Worm (Caenorhabditis elegans) whole organism, L1 larva: ENCODE results near the gene mog-5.

ENCODE experiments used
- C34B4.2 ChIP-seq: sonication (generic microtip); optimal IDR thresholded peaks from 2 replicates; lab custom pipeline; 2017; ENCODE audit warnings: mild to moderate bottlenecking, missing genetic modification characterization, missing compliant biosample characterization
- F16B12.6 ChIP-seq: fragments of 150-350 bp; optimal IDR thresholded peaks from 2 replicates; lab custom pipeline; 2014; ENCODE audit warnings: missing biosample characterization, missing genetic modification characterization
- aha-1 ChIP-seq: fragments of 150-350 bp; optimal IDR thresholded peaks from 2 replicates; lab custom pipeline; 2014; ENCODE audit warnings: missing biosample characterization, missing genetic modification characterization
- blmp-1 ChIP-seq: fragments of 150-350 bp; optimal IDR thresholded peaks from 2 replicates; lab custom pipeline; 2014; ENCODE audit warnings: missing biosample characterization, missing genetic modification characterization
- ceh-63 ChIP-seq: fragments of 200-800 bp; sonication (Bioruptor generic); optimal IDR thresholded peaks from 2 replicates; lab custom pipeline; 2018; ENCODE audit warnings: mild to moderate bottlenecking, missing genetic modification characterization, missing compliant biosample characterization
- ceh-8 ChIP-seq: fragments of 200-800 bp; sonication (Bioruptor generic); optimal IDR thresholded peaks from 2 replicates; lab custom pipeline; 2018; ENCODE audit warnings: mild to moderate bottlenecking, missing genetic modification characterization, moderate library complexity, missing compliant biosample characterization
- ceh-82 ChIP-seq, 3 experiments: fragments of 150-350 bp in 1 of 3; sonication (generic microtip) in 2 of 3; optimal IDR thresholded peaks; 2 replicates each; lab custom pipeline; 2014 to 2017; ENCODE audit warnings: missing biosample characterization in 3 of 3, missing genetic modification characterization in 3 of 3
- ceh-90 ChIP-seq: sonication (generic microtip); optimal IDR thresholded peaks from 2 replicates; lab custom pipeline; 2016; ENCODE audit warnings: missing genetic modification characterization, missing compliant biosample characterization
- dpl-1 ChIP-seq, 3 experiments: fragments of 150-350 bp in 2 of 3; sonication (generic microtip) in 1 of 3; optimal IDR thresholded peaks; 2 replicates each; lab custom pipeline; 2014 to 2017; ENCODE audit warnings: missing biosample characterization in 3 of 3, missing genetic modification characterization in 3 of 3, missing genetic modification reagents in 3 of 3
- dsc-1 ChIP-seq: sonication (generic microtip); optimal IDR thresholded peaks from 2 replicates; lab custom pipeline; 2016; ENCODE audit warnings: mild to moderate bottlenecking, missing genetic modification characterization, missing compliant biosample characterization
- efl-1 ChIP-seq, 4 experiments: fragments of 150-350 bp; optimal IDR thresholded peaks in 3 of 4; peaks in 1 of 4; 1 replicate in 1 of 4; 2 replicates in 3 of 4; lab custom pipeline; 2014; ENCODE audit warnings: missing biosample characterization in 2 of 4, missing genetic modification characterization in 2 of 4, missing genetic modification reagents in 2 of 4
- efl-3 ChIP-seq: fragments of 200-800 bp; sonication (Bioruptor generic); optimal IDR thresholded peaks from 2 replicates; lab custom pipeline; 2018; ENCODE audit warnings: mild to moderate bottlenecking, missing genetic modification characterization, missing compliant biosample characterization
- fkh-10 ChIP-seq: sonication (generic microtip); optimal IDR thresholded peaks from 2 replicates; lab custom pipeline; 2017; ENCODE audit warnings: missing biosample characterization, missing genetic modification reagents, missing genetic modification characterization
- fkh-4 ChIP-seq: sonication (generic microtip); optimal IDR thresholded peaks from 2 replicates; lab custom pipeline; 2016; ENCODE audit warnings: missing compliant biosample characterization, missing genetic modification characterization, borderline replicate concordance
- grh-1 ChIP-seq: fragments of 200-800 bp; sonication (Bioruptor generic); IDR thresholded peaks from 2 replicates; pipeline ENCODE4 v1.3.6; 2022; ENCODE audit warnings: missing genetic modification reagents, missing genetic modification characterization, missing compliant biosample characterization
- hlh-17 ChIP-seq: fragments of 200-800 bp; sonication (Bioruptor generic); optimal IDR thresholded peaks from 2 replicates; lab custom pipeline; 2018; ENCODE audit warnings: missing genetic modification characterization, mild to moderate bottlenecking, missing compliant biosample characterization, moderate library complexity, borderline replicate concordance
- hlh-4 ChIP-seq: sonication (generic microtip); optimal IDR thresholded peaks from 2 replicates; lab custom pipeline; 2016; ENCODE audit warnings: mild to moderate bottlenecking, missing genetic modification characterization, missing compliant biosample characterization
- lin-13 ChIP-seq: fragments of 150-350 bp; optimal IDR thresholded peaks from 2 replicates; lab custom pipeline; 2014; ENCODE audit warnings: missing biosample characterization, missing genetic modification reagents, missing genetic modification characterization
- lin-15B ChIP-seq: fragments of 150-350 bp; sonication (generic microtip); optimal IDR thresholded peaks from 3 replicates; lab custom pipeline; 2014; ENCODE audit warnings: missing biosample characterization, missing genetic modification characterization
- lir-3 ChIP-seq: sonication (generic microtip); optimal IDR thresholded peaks from 2 replicates; lab custom pipeline; 2016; ENCODE audit warnings: mild to moderate bottlenecking, missing genetic modification characterization, moderate library complexity, missing compliant biosample characterization; ENCODE audit not compliant: poor library complexity
- lsy-2 ChIP-seq, 2 experiments: fragments of 150-350 bp; optimal IDR thresholded peaks; 2 replicates each; lab custom pipeline; 2014; ENCODE audit warnings: missing biosample characterization in 2 of 2, missing genetic modification characterization in 2 of 2
- mab-9 ChIP-seq: fragments of 200-800 bp; sonication (Bioruptor generic); IDR thresholded peaks from 2 replicates; pipeline ENCODE4 v1.3.6; 2022; ENCODE audit warnings: missing genetic modification reagents, missing genetic modification characterization, missing compliant biosample characterization
- mdl-1 ChIP-seq, 2 experiments: fragments of 150-350 bp; optimal IDR thresholded peaks; 2 replicates each; lab custom pipeline; 2014 to 2017; ENCODE audit warnings: missing biosample characterization in 2 of 2, missing genetic modification characterization in 2 of 2, inconsistent platforms in 1 of 2
- nhr-11 ChIP-seq: fragments of 150-350 bp; optimal IDR thresholded peaks from 2 replicates; lab custom pipeline; 2014; ENCODE audit warnings: missing biosample characterization, missing genetic modification characterization
- nhr-20 ChIP-seq: sonication (generic microtip); optimal IDR thresholded peaks from 2 replicates; lab custom pipeline; 2016; ENCODE audit warnings: mild to moderate bottlenecking, missing genetic modification characterization, missing compliant biosample characterization
- nhr-47 ChIP-seq: sonication (generic microtip); optimal IDR thresholded peaks from 2 replicates; lab custom pipeline; 2016; ENCODE audit warnings: mild to moderate bottlenecking, missing genetic modification characterization, moderate library complexity, missing compliant biosample characterization
- nhr-77 ChIP-seq: fragments of 150-350 bp; optimal IDR thresholded peaks from 2 replicates; lab custom pipeline; 2014; ENCODE audit warnings: missing biosample characterization, missing genetic modification characterization
- nhr-84 ChIP-seq: sonication (generic microtip); optimal IDR thresholded peaks from 2 replicates; lab custom pipeline; 2017; ENCODE audit warnings: missing biosample characterization, missing genetic modification characterization
- nhr-85 ChIP-seq: sonication (generic microtip); peaks from one replicate; lab custom pipeline; 2016; ENCODE audit warnings: missing genetic modification characterization, inconsistent platforms, missing compliant biosample characterization
- nhr-90 ChIP-seq: sonication (generic microtip); optimal IDR thresholded peaks from 2 replicates; lab custom pipeline; 2016; ENCODE audit warnings: mild to moderate bottlenecking, missing genetic modification characterization, missing compliant biosample characterization; ENCODE audit not compliant: poor library complexity
- sox-4 ChIP-seq: sonication (generic microtip); optimal IDR thresholded peaks from 2 replicates; lab custom pipeline; 2016; ENCODE audit warnings: missing genetic modification characterization, missing compliant biosample characterization
- tlp-1 ChIP-seq: fragments of 150-350 bp; optimal IDR thresholded peaks from 2 replicates; lab custom pipeline; 2014; ENCODE audit warnings: missing biosample characterization, missing genetic modification characterization
- unc-130 ChIP-seq: fragments of 150-350 bp; optimal IDR thresholded peaks from 2 replicates; lab custom pipeline; 2017; ENCODE audit warnings: missing biosample characterization, missing genetic modification characterization, inconsistent platforms
- unc-62 ChIP-seq: fragments of 150-350 bp; optimal IDR thresholded peaks from 2 replicates; lab custom pipeline; 2014; ENCODE audit warnings: missing biosample characterization, missing genetic modification reagents, missing genetic modification characterization
- unc-86 ChIP-seq: sonication (generic microtip); optimal IDR thresholded peaks from 2 replicates; lab custom pipeline; 2016; ENCODE audit warnings: missing genetic modification characterization, missing compliant biosample characterization
- unc-98 ChIP-seq: fragments of 200-800 bp; sonication (Bioruptor generic); IDR thresholded peaks from 2 replicates; pipeline ENCODE4 v1.3.6; 2022; ENCODE audit warnings: missing genetic modification characterization, missing compliant biosample characterization
- zag-1 ChIP-seq: fragments of 150-350 bp; optimal IDR thresholded peaks from 2 replicates; lab custom pipeline; 2014; ENCODE audit warnings: missing biosample characterization, missing genetic modification characterization
- ztf-11 ChIP-seq, 2 experiments: sonication (generic microtip); optimal IDR thresholded peaks; 2 replicates each; lab custom pipeline; 2016 to 2017; ENCODE audit warnings: missing genetic modification characterization in 2 of 2, missing biosample characterization in 1 of 2, missing compliant biosample characterization in 1 of 2
- ztf-4 ChIP-seq: fragments of 150-350 bp; optimal IDR thresholded peaks from 2 replicates; lab custom pipeline; 2014; ENCODE audit warnings: missing biosample characterization, missing genetic modification characterization

mog-5 gene

DNA sequence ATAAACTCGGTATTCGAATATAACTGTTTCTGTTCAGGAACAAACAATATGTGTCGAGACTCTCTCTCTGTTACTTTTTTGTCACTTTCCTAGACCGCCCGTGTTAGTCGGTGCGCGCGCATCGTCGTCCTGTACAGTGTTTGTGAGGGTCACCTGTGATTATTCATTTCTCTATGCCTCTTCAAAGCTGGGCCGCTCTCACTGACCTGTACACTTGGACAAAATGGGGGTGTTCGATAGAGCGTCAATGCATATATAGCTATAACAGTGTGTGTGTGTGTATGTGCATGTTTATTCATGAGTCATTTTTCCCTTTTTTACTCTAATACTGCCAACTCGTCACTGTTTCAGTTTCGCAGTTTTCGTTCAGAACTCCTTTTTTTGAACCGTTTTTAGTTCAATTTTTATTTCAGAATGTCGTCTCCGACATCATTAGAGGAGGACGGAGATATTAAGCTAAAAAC, 19.7 kb upstream of the mog-5 start, which contains the start of gene pkc-3 (continued):
- TF ChIP-seq fkh-4 (tag; lab: Kevin White, UChicago) (no peak), sox-4 (no peak), ztf-4 (tag; lab: Kevin White, UChicago) (peak; percentile 78), zag-1 (tag; lab: Kevin White, UChicago) (no peak), grh-1 (peak; percentile 44), aha-1 (tag; lab: Kevin White, UChicago) (no peak), lsy-2 (tag; optimal IDR thresholded peaks at IDR 0.05; lab: Kevin White, UChicago) (peak; percentile 56 to 58), mdl-1 (tag; optimal IDR thresholded peaks at IDR 0.05; lab: Kevin White, UChicago) (peak in 1 of 2 experiments; percentile 36), unc-130 (tag; lab: Kevin White, UChicago) (no peak), nhr-85 (tag; lab: Kevin White, UChicago) (peak; percentile 81), fkh-10 (GFP tag; lab: Kevin White, UChicago) (no peak), nhr-84 (tag; lab: Kevin White, UChicago) (no peak), ceh-63 (GFP tag; lab: Kevin White, UChicago) (no peak), tlp-1 (tag; lab: Kevin White, UChicago) (no peak), F16B12.6 (tag; lab: Kevin White, UChicago) (no peak), lin-13 (GFP tag; lab: Kevin White, UChicago) (peak; percentile 40), dsc-1 (tag; lab: Kevin White, UChicago) (no peak), nhr-90 (tag; lab: Kevin White, UChicago) (peak; percentile 77), ceh-8 (GFP tag; lab: Kevin White, UChicago) (no peak), nhr-11 (tag; lab: Kevin White, UChicago) (no peak), ceh-90 (no peak), lin-15B (tag; lab: Kevin White, UChicago) (peak; percentile 17), blmp-1 (tag; lab: Kevin White, UChicago) (peak; percentile 84), nhr-77 (tag; lab: Kevin White, UChicago) (peak; percentile 79), unc-62 (GFP tag; lab: Kevin White, UChicago) (no peak), ztf-11 (tag; optimal IDR thresholded peaks at IDR 0.05; lab: Kevin White, UChicago) (no peak), nhr-20 (peak; percentile 81), hlh-17 (GFP tag; lab: Kevin White, UChicago) (no peak), efl-3 (GFP tag; lab: Kevin White, UChicago) (no peak), nhr-47 (peak; percentile 37), unc-86 (tag; lab: Kevin White, UChicago) (no peak), C34B4.2 (tag; lab: Kevin White, UChicago) (no peak), ceh-82 (tag; optimal IDR thresholded peaks at IDR 0.05; lab: Kevin White, UChicago) (peak in 1 of 3 experiments; percentile 17), mab-9 (GFP tag; lab: Robert Waterston, UW) (no peak), unc-98 (GFP tag; lab: Robert Waterston, UW) (no peak), hlh-4 (tag; lab: Kevin White, UChicago) (no peak)

DNA sequence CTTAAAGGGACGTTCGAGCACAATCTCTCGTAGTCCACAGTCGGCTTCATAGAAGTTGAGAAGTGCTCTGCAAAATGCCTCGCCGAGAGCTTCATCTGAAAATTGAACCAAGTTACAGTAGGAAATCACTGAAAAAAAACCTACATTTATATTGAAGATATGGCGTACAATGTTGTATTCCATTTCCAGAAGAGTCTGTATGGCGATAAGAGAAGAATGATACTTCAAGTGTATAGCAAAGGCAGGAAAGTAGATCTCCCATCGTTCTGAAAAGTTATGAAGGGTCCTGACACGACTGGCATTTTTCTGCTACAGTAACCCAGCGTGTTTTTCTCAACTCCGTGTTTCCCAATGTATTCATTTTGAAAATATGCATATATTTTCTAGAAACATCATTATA, 15.1 kb upstream of the mog-5 start:
- TF ChIP-seq efl-1 (optimal IDR thresholded peaks at IDR 0.05; lab: Kevin White, UChicago): no peak
- peak in 1 of 2 experiments; percentile 61 for TF ChIP-seq efl-1 (GFP tag; optimal IDR thresholded peaks at IDR 0.05 in 1 of 2; lab: Kevin White, UChicago)
- TF ChIP-seq dpl-1 (GFP tag; optimal IDR thresholded peaks at IDR 0.05; lab: Kevin White, UChicago): no peak

DNA sequence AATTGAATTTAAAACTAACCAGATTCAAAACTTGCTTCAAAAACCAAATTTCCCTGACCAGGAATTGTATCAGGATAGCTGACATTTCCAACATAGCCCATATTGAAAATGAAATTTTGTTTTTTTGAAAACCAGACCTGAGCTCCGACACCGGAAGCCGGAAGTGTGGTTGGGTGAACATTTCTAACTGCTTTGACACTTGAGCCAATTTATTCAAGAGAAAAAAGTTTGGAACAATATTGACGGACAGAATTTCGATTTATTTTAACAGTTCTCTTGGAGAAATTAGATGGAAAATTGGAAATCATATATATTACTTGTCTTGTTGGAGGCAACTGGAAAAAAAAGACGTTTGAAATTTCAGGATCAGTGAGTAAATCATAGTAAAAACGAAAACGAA, 12.1 kb upstream of the mog-5 start, which contains the start of gene ccpp-6:
ccpp-6 (minus strand) TSS at position 101 of the 400 bp plus-strand sequence.
- TF ChIP-seq efl-1 (optimal IDR thresholded peaks at IDR 0.05; lab: Kevin White, UChicago) (no peak), efl-1 (GFP tag; optimal IDR thresholded peaks at IDR 0.05 in 1 of 2; lab: Kevin White, UChicago) (peak in 1 of 2 experiments; percentile 3), lir-3 (no peak)
